1 fruit fly cellular context compared by ENCODE assay signal in the genomic region with DNA sequence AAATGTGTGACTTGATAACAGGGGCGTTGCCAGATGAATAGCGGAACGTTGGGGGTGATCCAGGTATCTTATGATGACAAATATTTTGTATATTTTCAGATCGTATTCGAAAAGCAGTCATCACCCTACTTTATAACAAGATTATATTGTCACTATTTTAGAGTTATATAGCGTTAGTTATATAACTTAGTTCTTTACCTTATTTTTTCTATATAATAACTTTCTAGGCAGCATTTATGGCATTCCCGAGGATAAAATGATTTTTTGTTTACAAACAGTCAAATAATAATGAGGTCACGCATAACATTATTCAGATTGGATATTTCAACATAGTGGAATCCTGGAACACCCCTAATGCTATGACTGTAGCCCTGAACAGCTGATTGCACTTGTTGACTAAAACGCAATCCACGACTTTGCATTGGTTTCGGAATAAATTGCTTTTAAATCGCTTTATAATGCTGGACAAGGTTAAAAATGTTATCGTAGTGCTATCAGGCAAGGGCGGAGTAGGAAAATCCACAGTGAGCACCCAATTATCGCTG.
A peak's percentile ranks its signal among the peaks of the same experiment; 100 is the strongest.
TF ChIP-seq lines count a peak whose summit lies in the region.

A gene (plus strand): TSS at position 381 of the 545 bp plus-strand sequence.

TF ChIP-seq in whole organism, embryonic, 481 proteins besides CTCF, POLR2A, EP300 and RAD21 (continued from another document):
- TF ChIP-seq Dfd (GFP tag; optimal IDR thresholded peaks at IDR 0.05; lab: Kevin White, UChicago) (no peak), sr (GFP tag; IDR thresholded peaks at IDR 0.05; lab: Robert Waterston, UW) (peak; percentile 48; the same call in 1 of the 3 replicates), CG15073 (GFP tag; optimal IDR thresholded peaks at IDR 0.05; lab: Kevin White, UChicago) (peak; percentile 78), Meics (GFP tag; optimal IDR thresholded peaks at IDR 0.05; lab: Kevin White, UChicago) (peak; percentile 96), Max (GFP tag; optimal IDR thresholded peaks at IDR 0.05; lab: Kevin White, UChicago) (peak; percentile 96), gsb (GFP tag; IDR thresholded peaks at IDR 0.05; lab: Robert Waterston, UW) (peak; percentile 86), fru (optimal IDR thresholded peaks at IDR 0.05; lab: Kevin White, UChicago) (no peak), CG2199 (GFP tag; IDR thresholded peaks at IDR 0.05; lab: Robert Waterston, UW) (no peak), en (GFP tag; optimal IDR thresholded peaks at IDR 0.05; lab: Kevin White, UChicago) (peak; percentile 63), sens-2 (GFP tag; IDR thresholded peaks at IDR 0.05; lab: Robert Waterston, UW) (peak; percentile 63; the same call in 1 of the 2 replicates), CG13123 (GFP tag; optimal IDR thresholded peaks at IDR 0.05; lab: Kevin White, UChicago) (peak; percentile 93), dysf (GFP tag; IDR thresholded peaks at IDR 0.05; lab: Robert Waterston, UW) (peak; percentile 95), CG10209 (GFP tag; optimal IDR thresholded peaks at IDR 0.05; lab: Kevin White, UChicago) (peak; percentile 96), Dip3 (GFP tag; optimal IDR thresholded peaks at IDR 0.05; lab: Kevin White, UChicago) (peak; percentile 94)
